Fruit fly (Drosophila melanogaster) whole organism, embryonic: ENCODE data around the gene Irk1.

Experiments used
- Antp ChIP-seq: fragments of 200-800 bp; sonication (Bioruptor generic); optimal IDR thresholded peaks from 3 replicates; lab custom pipeline; 2016; ENCODE audit warnings: missing biosample characterization, missing genetic modification characterization
- BtbVII ChIP-seq: fragments of 200-800 bp; sonication (Bioruptor generic); optimal IDR thresholded peaks from 3 replicates; lab custom pipeline; 2017; ENCODE audit warnings: missing biosample characterization, mild to moderate bottlenecking, missing genetic modification characterization
- CG14050 ChIP-seq: fragments of 200-800 bp; sonication (Bioruptor generic); IDR thresholded peaks from 3 replicates; pipeline ENCODE4 v1.3.6; 2022; ENCODE audit warnings: missing biosample characterization, missing genetic modification characterization
- CG15269 ChIP-seq: fragments of 200-800 bp; sonication (Bioruptor generic); optimal IDR thresholded peaks from 2 replicates; lab custom pipeline; 2018; ENCODE audit warnings: missing biosample characterization, mild to moderate bottlenecking, missing genetic modification characterization, moderate library complexity
- CG1647 ChIP-seq: fragments of 200-800 bp; sonication (Bioruptor generic); optimal IDR thresholded peaks from 3 replicates; lab custom pipeline; 2016; ENCODE audit warnings: missing biosample characterization, missing genetic modification characterization
- CG17359 ChIP-seq: fragments of 200-800 bp; sonication (Bioruptor generic); optimal IDR thresholded peaks from 3 replicates; lab custom pipeline; 2018; ENCODE audit warnings: missing biosample characterization, mild to moderate bottlenecking, missing genetic modification characterization, moderate library complexity
- CG18262 ChIP-seq: fragments of 200-800 bp; optimal IDR thresholded peaks from 3 replicates; lab custom pipeline; 2019; ENCODE audit warnings: missing biosample characterization, mild to moderate bottlenecking, missing genetic modification characterization, moderate library complexity
- CG18599 ChIP-seq: fragments of 200-800 bp; sonication (Bioruptor generic); optimal IDR thresholded peaks from 3 replicates; lab custom pipeline; 2017; ENCODE audit warnings: missing biosample characterization, missing genetic modification characterization, mild to moderate bottlenecking, moderate library complexity, missing genetic modification reagents
- CG6813 ChIP-seq: fragments of 200-800 bp; sonication (Bioruptor generic); optimal IDR thresholded peaks from 2 replicates; lab custom pipeline; 2017; ENCODE audit warnings: missing biosample characterization, missing genetic modification characterization, mild to moderate bottlenecking, moderate library complexity, missing genetic modification reagents
- CG8290 ChIP-seq, 3 experiments: fragments of 200-800 bp; sonication (Bioruptor generic); optimal IDR thresholded peaks; 2 replicates each; lab custom pipeline; 2016 to 2019; ENCODE audit warnings: missing biosample characterization in 3 of 3, missing genetic modification characterization in 3 of 3, mild to moderate bottlenecking in 2 of 3, moderate library complexity in 1 of 3
- CG8359 ChIP-seq: fragments of 200-800 bp; sonication (Bioruptor generic); optimal IDR thresholded peaks from 2 replicates; lab custom pipeline; 2017; ENCODE audit warnings: missing biosample characterization, mild to moderate bottlenecking, missing genetic modification characterization, borderline replicate concordance
- CG9876 ChIP-seq: fragments of 200-800 bp; sonication (Bioruptor generic); optimal IDR thresholded peaks from 2 replicates; lab custom pipeline; 2016; ENCODE audit warnings: missing biosample characterization, missing genetic modification characterization
- E2f2 ChIP-seq: fragments of 200-800 bp; sonication (Bioruptor generic); IDR thresholded peaks from 2 replicates; pipeline ENCODE4 v1.3.6; 2022; ENCODE audit warnings: missing biosample characterization, missing genetic modification characterization
- HHEX ChIP-seq: fragments of 200-800 bp; sonication (Bioruptor generic); optimal IDR thresholded peaks from 3 replicates; lab custom pipeline; 2017; ENCODE audit warnings: missing biosample characterization, mild to moderate bottlenecking, missing genetic modification characterization, missing genetic modification reagents
- Hand ChIP-seq: fragments of 200-800 bp; sonication (Bioruptor generic); optimal IDR thresholded peaks from 2 replicates; lab custom pipeline; 2017; ENCODE audit warnings: mild to moderate bottlenecking, missing biosample characterization, missing genetic modification reagents, missing genetic modification characterization
- Med ChIP-seq: fragments of 200-800 bp; sonication (Bioruptor generic); peaks from one replicate; lab custom pipeline; 2016; ENCODE audit warnings: missing biosample characterization, missing genetic modification characterization, mild to moderate bottlenecking, inconsistent platforms, moderate library complexity
- Meics ChIP-seq: fragments of 200-800 bp; sonication (Bioruptor generic); optimal IDR thresholded peaks from 2 replicates; lab custom pipeline; 2017; ENCODE audit warnings: missing biosample characterization, mild to moderate bottlenecking, missing genetic modification characterization
- Optix ChIP-seq: fragments of 200-800 bp; sonication (Bioruptor generic); IDR thresholded peaks from 3 replicates; pipeline ENCODE4 v1.3.6; 2022; ENCODE audit warnings: missing biosample characterization, missing genetic modification characterization
- Pdp1 ChIP-seq, 2 experiments: fragments of 200-800 bp; sonication (Bioruptor generic); optimal IDR thresholded peaks; 3 replicates each; lab custom pipeline; 2016; ENCODE audit warnings: missing biosample characterization in 2 of 2, missing genetic modification characterization in 2 of 2, mild to moderate bottlenecking in 1 of 2, moderate library complexity in 1 of 2
- Six4 ChIP-seq: fragments of 200-800 bp; sonication (Bioruptor generic); optimal IDR thresholded peaks from 2 replicates; lab custom pipeline; 2016; ENCODE audit warnings: missing biosample characterization, missing genetic modification characterization
- Trl ChIP-seq, 3 experiments: fragments of >200 bp in 2 of 3; fragments of 200-800 bp in 1 of 3; sonication (Bioruptor generic) in 1 of 3; optimal IDR thresholded peaks; 2 replicates in 1 of 3; 3 replicates in 2 of 3; lab custom pipeline; 2016 to 2017; ENCODE audit warnings: missing biosample characterization in 1 of 3, missing genetic modification characterization in 1 of 3
- al ChIP-seq: fragments of 200-800 bp; sonication (Bioruptor generic); IDR thresholded peaks from 2 replicates; pipeline ENCODE4 v1.3.6; 2022; ENCODE audit warnings: missing biosample characterization, missing genetic modification characterization
- bab2 ChIP-seq: fragments of 200-800 bp; sonication (Bioruptor generic); optimal IDR thresholded peaks from 2 replicates; lab custom pipeline; 2016; ENCODE audit warnings: missing biosample characterization, missing genetic modification characterization
- bcd ChIP-seq: fragments of 200-800 bp; sonication (Bioruptor generic); optimal IDR thresholded peaks from 2 replicates; lab custom pipeline; 2017; ENCODE audit warnings: missing biosample characterization, mild to moderate bottlenecking, missing genetic modification characterization
- chm ChIP-seq: fragments of 200-800 bp; sonication (Bioruptor generic); IDR thresholded peaks from 2 replicates; pipeline ENCODE4 v1.3.6; 2022; ENCODE audit warnings: missing biosample characterization, missing genetic modification characterization
- ci ChIP-seq: fragments of 200-800 bp; sonication (Bioruptor generic); IDR thresholded peaks from 3 replicates; pipeline ENCODE4 v1.3.6; 2022; ENCODE audit warnings: missing biosample characterization, missing genetic modification characterization
- crol ChIP-seq: fragments of 200-800 bp; sonication (Bioruptor generic); IDR thresholded peaks from 2 replicates; pipeline ENCODE4 v1.3.6; 2022; ENCODE audit warnings: missing biosample characterization, missing genetic modification characterization
- dmrt11E ChIP-seq: fragments of 200-800 bp; sonication (Bioruptor generic); optimal IDR thresholded peaks from 3 replicates; lab custom pipeline; 2018; ENCODE audit warnings: missing biosample characterization, mild to moderate bottlenecking, missing genetic modification characterization, moderate library complexity
- exex ChIP-seq: fragments of 200-800 bp; sonication (Bioruptor generic); optimal IDR thresholded peaks from 4 replicates; lab custom pipeline; 2018; ENCODE audit warnings: missing biosample characterization, mild to moderate bottlenecking, missing genetic modification characterization, moderate library complexity
- ftz-f1 ChIP-seq: fragments of 200-800 bp; sonication (Bioruptor generic); optimal IDR thresholded peaks from 2 replicates; lab custom pipeline; 2016; ENCODE audit warnings: missing biosample characterization, missing genetic modification characterization
- gcm ChIP-seq: fragments of 200-800 bp; sonication (Bioruptor generic); optimal IDR thresholded peaks from 2 replicates; lab custom pipeline; 2019; ENCODE audit warnings: missing biosample characterization, mild to moderate bottlenecking, missing genetic modification characterization, moderate library complexity
- gem ChIP-seq: fragments of 200-800 bp; sonication (Bioruptor generic); optimal IDR thresholded peaks from 2 replicates; lab custom pipeline; 2019; ENCODE audit warnings: missing biosample characterization, mild to moderate bottlenecking, missing genetic modification characterization, moderate library complexity
- gt ChIP-seq: fragments of 200-800 bp; sonication (Bioruptor generic); IDR thresholded peaks from 2 replicates; pipeline ENCODE4 v1.3.6; 2022; ENCODE audit warnings: missing biosample characterization, missing genetic modification characterization
- hbn ChIP-seq: fragments of 200-800 bp; sonication (Bioruptor generic); IDR thresholded peaks from 2 replicates; pipeline ENCODE4 v1.3.6; 2022; ENCODE audit warnings: missing biosample characterization, missing genetic modification characterization; ENCODE audit not compliant: partially characterized antibody
- lilli ChIP-seq: fragments of 200-800 bp; sonication (Bioruptor generic); optimal IDR thresholded peaks from 3 replicates; lab custom pipeline; 2016; ENCODE audit warnings: missing biosample characterization, missing genetic modification characterization
- mam ChIP-seq: fragments of 200-800 bp; sonication (Bioruptor generic); optimal IDR thresholded peaks from 3 replicates; lab custom pipeline; 2016; ENCODE audit warnings: missing biosample characterization, missing genetic modification characterization
- mld ChIP-seq: fragments of 200-800 bp; sonication (Bioruptor generic); IDR thresholded peaks from 3 replicates; pipeline ENCODE4 v1.3.6; 2022; ENCODE audit warnings: missing biosample characterization, missing genetic modification characterization; ENCODE audit not compliant: partially characterized antibody
- pan ChIP-seq, 4 experiments: fragments of >200 bp in 3 of 4; fragments of 200-800 bp in 1 of 4; sonication (Bioruptor generic) in 1 of 4; optimal IDR thresholded peaks in 3 of 4; IDR thresholded peaks in 1 of 4; 2 replicates each; pipeline versions ENCODE4 v1.3.6 to Lab custom; 2017 to 2022; ENCODE audit warnings: missing biosample characterization in 2 of 4, missing genetic modification characterization in 2 of 4, mixed read lengths in 1 of 4
- sens ChIP-seq: fragments of 200-800 bp; sonication (Bioruptor generic); peaks from one replicate; lab custom pipeline; 2016; ENCODE audit warnings: missing biosample characterization, missing genetic modification characterization
- sens-2 ChIP-seq: fragments of 200-800 bp; sonication (Bioruptor generic); IDR thresholded peaks from 2 replicates; pipeline ENCODE4 v1.3.6; 2022; ENCODE audit warnings: missing biosample characterization, missing genetic modification characterization
- sr ChIP-seq: fragments of 200-800 bp; sonication (Bioruptor generic); IDR thresholded peaks from 3 replicates; pipeline ENCODE4 v1.3.6; 2022; ENCODE audit warnings: missing biosample characterization, missing genetic modification characterization
- ssp ChIP-seq: fragments of 200-800 bp; sonication (Bioruptor generic); IDR thresholded peaks from 2 replicates; pipeline ENCODE4 v1.3.6; 2022; ENCODE audit warnings: missing biosample characterization, missing genetic modification characterization
- sug ChIP-seq: fragments of 200-800 bp; optimal IDR thresholded peaks from 2 replicates; lab custom pipeline; 2019; ENCODE audit warnings: missing biosample characterization, mild to moderate bottlenecking, missing genetic modification characterization, moderate library complexity
- tgo ChIP-seq: fragments of 200-800 bp; sonication (Bioruptor generic); IDR thresholded peaks from 3 replicates; pipeline ENCODE4 v1.3.6; 2022; ENCODE audit warnings: missing biosample characterization, missing genetic modification characterization

The Irk1 gene

dm6 chr3R:23210243-23211215 is 42.4 kb downstream of the Irk1 start (continued):
- TF ChIP-seq pan (optimal IDR thresholded peaks at IDR 0.05; lab: Kevin White, UChicago), result no peak
- TF ChIP-seq pan (GFP tag; optimal IDR thresholded peaks at IDR 0.05 in 1 of 2, IDR thresholded peaks at IDR 0.05 in 1 of 2), result peak in 1 of 2 experiments; percentile 40
- TF ChIP-seq lilli (GFP tag; lab: Kevin White, UChicago), result peak; percentile 21
- TF ChIP-seq Antp (GFP tag; lab: Kevin White, UChicago), result peak; percentile 8
- TF ChIP-seq BtbVII, result peak; percentile 9
- TF ChIP-seq bcd, result no peak
- TF ChIP-seq sr (GFP tag; lab: Robert Waterston, UW), result no peak
- peak; percentile 75 for TF ChIP-seq exex (tag; lab: Kevin White, UChicago)
- TF ChIP-seq Six4, result peak; percentile 17
- peak; percentile 84 for TF ChIP-seq Med
- peak; percentile 1 for TF ChIP-seq Hand (GFP tag; lab: Kevin White, UChicago)
- TF ChIP-seq CG8290 (GFP tag; optimal IDR thresholded peaks at IDR 0.05; lab: Kevin White, UChicago), result no peak
- TF ChIP-seq CG8290 (tag; optimal IDR thresholded peaks at IDR 0.05; lab: Kevin White, UChicago), result peak in 1 of 2 experiments; percentile 52
- TF ChIP-seq mld (GFP tag; lab: Robert Waterston, UW), result no peak
- TF ChIP-seq Meics (GFP tag; lab: Kevin White, UChicago), result peak; percentile 36
- TF ChIP-seq sens (GFP tag; lab: Kevin White, UChicago), result peak; percentile 37

- TF ChIP-seq ci (GFP tag; lab: Robert Waterston, UW) (no peak), al (GFP tag; lab: Robert Waterston, UW) (0 out of 2 replicates have a peak, but pooled peaks have one; percentile 38), hbn (GFP tag; lab: Robert Waterston, UW) (no peak), sug (tag; lab: Kevin White, UChicago) (peak; percentile 45), ssp (0 out of 2 replicates have a peak, but pooled peaks have one; percentile 30), chm (0 out of 2 replicates have a peak, but pooled peaks have one; percentile 9), bab2 (peak; percentile 34), dmrt11E (tag; lab: Kevin White, UChicago) (peak; percentile 47), sens-2 (GFP tag; lab: Robert Waterston, UW) (no peak), E2f2 (peak; percentile 41; the same call in 1 of the 2 replicates), CG15269 (tag; lab: Kevin White, UChicago) (peak; percentile 46), CG18599 (GFP tag; lab: Kevin White, UChicago) (peak; percentile 88), CG1647 (peak; percentile 15), CG6813 (GFP tag; lab: Kevin White, UChicago) (peak; percentile 39), HHEX (GFP tag; lab: Kevin White, UChicago) (peak; percentile 54), ftz-f1 (peak; percentile 3), Trl (optimal IDR thresholded peaks at IDR 0.05; lab: Kevin White, UChicago) (no peak), Trl (GFP tag; optimal IDR thresholded peaks at IDR 0.05; lab: Kevin White, UChicago) (peak; percentile 15), Pdp1 (GFP tag; optimal IDR thresholded peaks at IDR 0.05; lab: Kevin White, UChicago) (peak; percentile 40 to 52), tgo (peak; percentile 61), crol (GFP tag; lab: Robert Waterston, UW) (no peak), CG14050 (GFP tag; lab: Robert Waterston, UW) (peak; percentile 39; the same call in 1 of the 3 replicates), CG8359 (peak; percentile 24), CG9876 (peak; percentile 22), mam (GFP tag; lab: Kevin White, UChicago) (peak; percentile 64), gcm (peak; percentile 35), sens (GFP tag; lab: Kevin White, UChicago) (peak; percentile 92), CG17359 (tag; lab: Kevin White, UChicago) (peak; percentile 55), CG18262 (peak; percentile 62), gem (tag; lab: Kevin White, UChicago) (peak; percentile 79), exex (tag; lab: Kevin White, UChicago) (peak; percentile 38), Optix (GFP tag; lab: Robert Waterston, UW) (no peak), gt (GFP tag; lab: Robert Waterston, UW) (0 out of 2 replicates have a peak, but pooled peaks have one; percentile 33)
These were observed 43.7 kb downstream of the Irk1 start for dm6 chr3R:23211745-23212254.
